Worm (Caenorhabditis elegans): ENCODE results near the gene F32D8.8.

DNA sequence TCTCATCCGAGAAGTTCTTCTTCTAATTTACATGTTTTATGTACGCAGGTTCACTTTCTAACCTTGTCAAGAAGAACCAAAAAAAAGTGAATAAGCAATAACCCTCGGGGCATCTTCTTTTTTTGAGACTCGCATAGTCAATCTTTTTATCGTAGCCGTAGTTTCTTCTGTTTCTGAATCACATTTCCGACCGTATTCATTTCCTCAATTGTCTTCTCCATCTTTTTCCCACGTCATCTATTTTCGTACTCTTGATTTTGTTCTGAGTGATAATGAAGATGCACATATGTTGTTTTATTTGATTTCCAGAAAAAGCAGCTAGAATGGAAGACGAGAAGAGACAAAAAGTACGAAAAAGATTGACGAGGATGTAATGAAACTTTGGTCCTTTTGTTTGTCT, 42.3 kb upstream of the F32D8.8 start:
- no peak for TF ChIP-seq ceh-58 (GFP tag; IDR thresholded peaks at IDR 0.05)
- TF ChIP-seq pbrm-1 (GFP tag; IDR thresholded peaks at IDR 0.05), result no peak
- no peak for TF ChIP-seq atf-7 (tag; optimal IDR thresholded peaks at IDR 0.05)
- TF ChIP-seq F23B12.7 (tag; optimal IDR thresholded peaks at IDR 0.05; ENCODE audit: insufficient read depth), result no peak
- no peak for TF ChIP-seq fkh-3 (tag; optimal IDR thresholded peaks at IDR 0.05)
- no peak for TF ChIP-seq hmg-1.2 (GFP tag; IDR thresholded peaks at IDR 0.05)
- TF ChIP-seq somi-1 (GFP tag; optimal IDR thresholded peaks at IDR 0.05), result no peak
- no peak for TF ChIP-seq mes-4 (tag; optimal IDR thresholded peaks at IDR 0.05)
- TF ChIP-seq hlh-26 (GFP tag; conservative IDR thresholded peaks at IDR 0.05), result no peak
- no peak for TF ChIP-seq lir-1 (GFP tag; conservative IDR thresholded peaks at IDR 0.05)
- TF ChIP-seq snpc-4 (GFP tag; optimal IDR thresholded peaks at IDR 0.05), result no peak
- no peak for TF ChIP-seq snpc-4 (tag; optimal IDR thresholded peaks at IDR 0.05)
- no peak for TF ChIP-seq ztf-6 (GFP tag; IDR thresholded peaks at IDR 0.05)
